Fruit fly (Drosophila melanogaster) whole organism, embryonic: Measurements from ENCODE around the gene CG32939.
A peak's percentile ranks its signal among the peaks of the same experiment; 100 is the strongest.

Experiments
- Abd-B ChIP-seq: fragments of 200-800 bp; sonication (Bioruptor generic); optimal IDR thresholded peaks from 2 replicates; lab custom pipeline; 2018; ENCODE audit warnings: missing biosample characterization, mild to moderate bottlenecking, missing genetic modification characterization, moderate library complexity
- CG10267 ChIP-seq: fragments of 200-800 bp; sonication (Bioruptor generic); optimal IDR thresholded peaks from 2 replicates; lab custom pipeline; 2018; ENCODE audit warnings: missing biosample characterization, mild to moderate bottlenecking, missing genetic modification characterization, moderate library complexity
- CG10654 ChIP-seq: fragments of 200-800 bp; sonication (Bioruptor generic); optimal IDR thresholded peaks from 2 replicates; lab custom pipeline; 2016; ENCODE audit warnings: missing biosample characterization, missing genetic modification characterization
- CG12659 ChIP-seq: fragments of 200-800 bp; sonication (Bioruptor generic); optimal IDR thresholded peaks from 3 replicates; lab custom pipeline; 2017; ENCODE audit warnings: mild to moderate bottlenecking, missing biosample characterization, missing genetic modification reagents, missing genetic modification characterization
- CG12942 ChIP-seq: fragments of 200-800 bp; sonication (Bioruptor generic); optimal IDR thresholded peaks from 3 replicates; lab custom pipeline; 2016; ENCODE audit warnings: missing biosample characterization, missing genetic modification characterization
- CG13624 ChIP-seq: fragments of 200-800 bp; sonication (Bioruptor generic); optimal IDR thresholded peaks from 2 replicates; lab custom pipeline; 2016; ENCODE audit warnings: missing biosample characterization, missing genetic modification characterization
- CG13894 ChIP-seq: fragments of 200-800 bp; sonication (Bioruptor generic); optimal IDR thresholded peaks from 3 replicates; lab custom pipeline; 2018; ENCODE audit warnings: missing biosample characterization, mild to moderate bottlenecking, missing genetic modification characterization, moderate library complexity
- CG14667 ChIP-seq: fragments of 200-800 bp; sonication (Bioruptor generic); IDR thresholded peaks from 2 replicates; pipeline ENCODE4 v1.3.6; 2022; ENCODE audit warnings: missing biosample characterization, missing genetic modification characterization
- CG15073 ChIP-seq: fragments of 200-800 bp; sonication (Bioruptor generic); optimal IDR thresholded peaks from 2 replicates; lab custom pipeline; 2016; ENCODE audit warnings: missing biosample characterization, missing genetic modification characterization
- CG16813 ChIP-seq: fragments of 200-800 bp; sonication (Bioruptor generic); IDR thresholded peaks from 3 replicates; pipeline ENCODE4 v1.3.6; 2022; ENCODE audit warnings: missing biosample characterization, missing genetic modification characterization; ENCODE audit not compliant: partially characterized antibody
- CG16863 ChIP-seq: fragments of 200-800 bp; sonication (Bioruptor generic); optimal IDR thresholded peaks from 3 replicates; lab custom pipeline; 2016; ENCODE audit warnings: missing biosample characterization, missing genetic modification characterization
- CG2116 ChIP-seq: fragments of 200-800 bp; sonication (Bioruptor generic); optimal IDR thresholded peaks from 3 replicates; lab custom pipeline; 2018; ENCODE audit warnings: missing biosample characterization, mild to moderate bottlenecking, missing genetic modification characterization
- CG31365 ChIP-seq: fragments of 200-800 bp; sonication (Bioruptor generic); optimal IDR thresholded peaks from 2 replicates; lab custom pipeline; 2018; ENCODE audit warnings: missing biosample characterization, mild to moderate bottlenecking, missing genetic modification characterization
- CG4360 ChIP-seq: fragments of 200-800 bp; sonication (Bioruptor generic); IDR thresholded peaks from 2 replicates; pipeline ENCODE4 v1.3.6; 2022; ENCODE audit warnings: missing biosample characterization, missing genetic modification characterization
- CG4617 ChIP-seq: fragments of 200-800 bp; sonication (Bioruptor generic); optimal IDR thresholded peaks from 3 replicates; lab custom pipeline; 2016; ENCODE audit warnings: missing biosample characterization, missing genetic modification characterization, borderline replicate concordance
- CG5953 ChIP-seq: fragments of 200-800 bp; sonication (Bioruptor generic); IDR thresholded peaks from 2 replicates; pipeline ENCODE4 v1.3.6; 2022; ENCODE audit warnings: missing biosample characterization, missing genetic modification characterization
- CG7839 ChIP-seq: fragments of 200-800 bp; sonication (Bioruptor generic); optimal IDR thresholded peaks from 3 replicates; lab custom pipeline; 2018; ENCODE audit warnings: missing biosample characterization, mild to moderate bottlenecking, missing genetic modification characterization, moderate library complexity
- CG8089 ChIP-seq: fragments of 200-800 bp; sonication (Bioruptor generic); optimal IDR thresholded peaks from 3 replicates; lab custom pipeline; 2016; ENCODE audit warnings: missing biosample characterization, missing genetic modification characterization
- CG9215 ChIP-seq: fragments of 200-800 bp; sonication (Bioruptor generic); IDR thresholded peaks from 2 replicates; pipeline ENCODE4 v1.3.6; 2022; ENCODE audit warnings: missing biosample characterization, missing genetic modification characterization
- CG9797 ChIP-seq: fragments of 200-800 bp; sonication (Bioruptor generic); optimal IDR thresholded peaks from 3 replicates; lab custom pipeline; 2018; ENCODE audit warnings: missing biosample characterization, mild to moderate bottlenecking, missing genetic modification characterization
- Dbx ChIP-seq: fragments of 200-800 bp; sonication (Bioruptor generic); IDR thresholded peaks from 3 replicates; pipeline ENCODE4 v1.3.6; 2022; ENCODE audit warnings: missing biosample characterization, missing genetic modification characterization
- Dll ChIP-seq: fragments of 200-800 bp; sonication (Bioruptor generic); IDR thresholded peaks from 4 replicates; pipeline ENCODE4 v1.3.6; 2022; ENCODE audit warnings: missing biosample characterization, missing genetic modification characterization; ENCODE audit not compliant: partially characterized antibody
- E2f1 ChIP-seq: fragments of 200-800 bp; sonication (Bioruptor generic); IDR thresholded peaks from 2 replicates; pipeline ENCODE4 v1.3.6; 2022; ENCODE audit warnings: missing biosample characterization, missing genetic modification characterization
- Eip74EF ChIP-seq, 2 experiments: fragments of 200-800 bp in 1 of 2; fragments of >200 bp in 1 of 2; sonication (Bioruptor generic) in 1 of 2; optimal IDR thresholded peaks; 2 replicates each; lab custom pipeline; 2017 to 2019; ENCODE audit warnings: missing biosample characterization in 2 of 2, missing genetic modification characterization in 2 of 2, mild to moderate bottlenecking in 1 of 2, moderate library complexity in 1 of 2
- Ets65A ChIP-seq: fragments of 200-800 bp; sonication (Bioruptor generic); peaks from one replicate; lab custom pipeline; 2016; ENCODE audit warnings: missing biosample characterization, missing genetic modification characterization
- Ets97D ChIP-seq: fragments of 200-800 bp; sonication (Bioruptor generic); optimal IDR thresholded peaks from 3 replicates; lab custom pipeline; 2016; ENCODE audit warnings: missing biosample characterization, missing genetic modification characterization
- Gsc ChIP-seq: fragments of 200-800 bp; sonication (Bioruptor generic); IDR thresholded peaks from 2 replicates; pipeline ENCODE4 v1.3.6; 2022; ENCODE audit warnings: missing biosample characterization, missing genetic modification characterization
- H15 ChIP-seq: fragments of 200-800 bp; sonication (Bioruptor generic); IDR thresholded peaks from 3 replicates; pipeline ENCODE4 v1.3.6; 2022; ENCODE audit warnings: missing biosample characterization, missing genetic modification characterization
- Hey ChIP-seq: fragments of 200-800 bp; sonication (Bioruptor generic); optimal IDR thresholded peaks from 3 replicates; lab custom pipeline; 2018; ENCODE audit warnings: missing biosample characterization, mild to moderate bottlenecking, missing genetic modification characterization
- Hr3 ChIP-seq: fragments of 200-800 bp; sonication (Bioruptor generic); optimal IDR thresholded peaks from 3 replicates; lab custom pipeline; 2016; ENCODE audit warnings: missing biosample characterization, missing genetic modification characterization
- Hr78 ChIP-seq, 2 experiments: fragments of 200-800 bp in 1 of 2; fragments of >200 bp in 1 of 2; sonication (Bioruptor generic) in 1 of 2; optimal IDR thresholded peaks; 2 replicates each; lab custom pipeline; 2017 to 2019; ENCODE audit warnings: missing biosample characterization in 2 of 2, missing genetic modification characterization in 2 of 2, mild to moderate bottlenecking in 1 of 2, moderate library complexity in 1 of 2
- Opbp ChIP-seq: fragments of 200-800 bp; sonication (Bioruptor generic); IDR thresholded peaks from 3 replicates; pipeline ENCODE4 v1.3.6; 2022; ENCODE audit warnings: missing biosample characterization, missing genetic modification characterization; ENCODE audit not compliant: partially characterized antibody
- Ravus ChIP-seq: fragments of 200-800 bp; sonication (Bioruptor generic); IDR thresholded peaks from 2 replicates; pipeline ENCODE4 v1.3.6; 2022; ENCODE audit warnings: missing biosample characterization, missing genetic modification characterization
- Sry-β ChIP-seq: fragments of 200-800 bp; sonication (Bioruptor generic); optimal IDR thresholded peaks from 2 replicates; lab custom pipeline; 2018; ENCODE audit warnings: missing biosample characterization, mild to moderate bottlenecking, missing genetic modification characterization, moderate library complexity
- ara ChIP-seq: fragments of 200-800 bp; sonication (Bioruptor generic); IDR thresholded peaks from 2 replicates; pipeline ENCODE4 v1.3.6; 2022; ENCODE audit warnings: missing biosample characterization, missing genetic modification characterization
- cato ChIP-seq: fragments of 200-800 bp; sonication (Bioruptor generic); optimal IDR thresholded peaks from 2 replicates; lab custom pipeline; 2016; ENCODE audit warnings: missing biosample characterization, missing genetic modification characterization, borderline replicate concordance
- crol ChIP-seq: fragments of 200-800 bp; sonication (Bioruptor generic); IDR thresholded peaks from 2 replicates; pipeline ENCODE4 v1.3.6; 2022; ENCODE audit warnings: missing biosample characterization, missing genetic modification characterization
- da ChIP-seq: fragments of 200-800 bp; sonication (Bioruptor generic); optimal IDR thresholded peaks from 2 replicates; lab custom pipeline; 2016; ENCODE audit warnings: missing biosample characterization, missing genetic modification characterization
- gcm2 ChIP-seq: fragments of 200-800 bp; sonication (Bioruptor generic); optimal IDR thresholded peaks from 2 replicates; lab custom pipeline; 2016; ENCODE audit warnings: missing biosample characterization, missing genetic modification characterization
- gt ChIP-seq: fragments of 200-800 bp; sonication (Bioruptor generic); IDR thresholded peaks from 2 replicates; pipeline ENCODE4 v1.3.6; 2022; ENCODE audit warnings: missing biosample characterization, missing genetic modification characterization
- h ChIP-seq: fragments of >200 bp; optimal IDR thresholded peaks from 2 replicates; lab custom pipeline; 2017
- insv ChIP-seq, 2 experiments: fragments of 200-800 bp; sonication (Bioruptor generic); optimal IDR thresholded peaks; 3 replicates each; lab custom pipeline; 2016 to 2018; ENCODE audit warnings: missing biosample characterization in 2 of 2, missing genetic modification characterization in 2 of 2
- jumu ChIP-seq: fragments of 200-800 bp; sonication (Bioruptor generic); optimal IDR thresholded peaks from 3 replicates; lab custom pipeline; 2016; ENCODE audit warnings: missing biosample characterization, missing genetic modification characterization
- luna ChIP-seq: fragments of 200-800 bp; sonication (Bioruptor generic); optimal IDR thresholded peaks from 2 replicates; lab custom pipeline; 2016; ENCODE audit warnings: missing biosample characterization, missing genetic modification characterization
- nerfin-2 ChIP-seq: fragments of 200-800 bp; sonication (Bioruptor generic); IDR thresholded peaks from 2 replicates; pipeline ENCODE4 v1.3.6; 2022; ENCODE audit warnings: missing biosample characterization, missing genetic modification characterization; ENCODE audit not compliant: partially characterized antibody
- pan ChIP-seq, 4 experiments: fragments of >200 bp in 3 of 4; fragments of 200-800 bp in 1 of 4; sonication (Bioruptor generic) in 1 of 4; optimal IDR thresholded peaks in 3 of 4; IDR thresholded peaks in 1 of 4; 2 replicates each; pipeline versions ENCODE4 v1.3.6 to Lab custom; 2017 to 2022; ENCODE audit warnings: missing biosample characterization in 2 of 4, missing genetic modification characterization in 2 of 4, mixed read lengths in 1 of 4
- psq ChIP-seq: fragments of 200-800 bp; sonication (Bioruptor generic); optimal IDR thresholded peaks from 2 replicates; lab custom pipeline; 2017; ENCODE audit warnings: missing biosample characterization, missing genetic modification characterization
- rib ChIP-seq: fragments of 200-800 bp; sonication (Bioruptor generic); IDR thresholded peaks from 2 replicates; pipeline ENCODE4 v1.3.6; 2022; ENCODE audit warnings: missing biosample characterization, missing genetic modification characterization
- salm ChIP-seq: fragments of 200-800 bp; sonication (Bioruptor generic); optimal IDR thresholded peaks from 2 replicates; lab custom pipeline; 2018; ENCODE audit warnings: missing biosample characterization, mild to moderate bottlenecking, missing genetic modification characterization
- scrt ChIP-seq: fragments of 200-800 bp; sonication (Bioruptor generic); optimal IDR thresholded peaks from 2 replicates; lab custom pipeline; 2018; ENCODE audit warnings: missing biosample characterization, mild to moderate bottlenecking, missing genetic modification characterization, moderate library complexity
- unc-4 ChIP-seq: fragments of 200-800 bp; sonication (Bioruptor generic); IDR thresholded peaks from 2 replicates; pipeline ENCODE4 v1.3.6; 2022; ENCODE audit warnings: missing biosample characterization, missing genetic modification characterization; ENCODE audit not compliant: partially characterized antibody

The CG32939 gene

dm6 chr3R:9710886-9711285 is 18.0 kb downstream of the CG32939 start, which contains the start of the genes trbd and dmt (continued):
- TF ChIP-seq h (lab: Kevin White, UChicago), result no peak
- TF ChIP-seq CG13894 (tag; lab: Kevin White, UChicago), result no peak
- peak; percentile 96 for TF ChIP-seq CG9797
- no peak for TF ChIP-seq CG16813
- peak; percentile 25 for TF ChIP-seq Hr3 (GFP tag; lab: Kevin White, UChicago)
- TF ChIP-seq CG2116 (GFP tag; lab: Kevin White, UChicago), result peak; percentile 81
- peak; percentile 98 for TF ChIP-seq Ets65A (GFP tag; lab: Kevin White, UChicago)
- TF ChIP-seq Gsc, result no peak
- no peak for TF ChIP-seq pan (optimal IDR thresholded peaks at IDR 0.05; lab: Kevin White, UChicago)
- no peak for TF ChIP-seq pan (GFP tag; optimal IDR thresholded peaks at IDR 0.05 in 1 of 2, IDR thresholded peaks at IDR 0.05 in 1 of 2)
- TF ChIP-seq nerfin-2 (GFP tag; lab: Robert Waterston, UW), result no peak
- no peak for TF ChIP-seq gt
- TF ChIP-seq CG12659 (GFP tag; lab: Kevin White, UChicago), result peak; percentile 95
- TF ChIP-seq jumu (GFP tag; lab: Kevin White, UChicago), result peak; percentile 69
- peak; percentile 46 for TF ChIP-seq luna (GFP tag; lab: Kevin White, UChicago)
- TF ChIP-seq da, result peak; percentile 60
- no peak for TF ChIP-seq unc-4 (GFP tag; lab: Robert Waterston, UW)
- TF ChIP-seq Hey (tag; lab: Kevin White, UChicago), result no peak
- no peak for TF ChIP-seq CG5953 (GFP tag; lab: Robert Waterston, UW)
- no peak for TF ChIP-seq Eip74EF (GFP tag; optimal IDR thresholded peaks at IDR 0.05; lab: Kevin White, UChicago)
- peak in 1 of 2 experiments; percentile 73 for TF ChIP-seq insv (GFP tag; optimal IDR thresholded peaks at IDR 0.05; lab: Kevin White, UChicago)
- TF ChIP-seq H15 (GFP tag; lab: Robert Waterston, UW), result no peak
- no peak for TF ChIP-seq CG31365
- no peak for TF ChIP-seq Dbx
- no peak for TF ChIP-seq Sry-β (GFP tag; lab: Kevin White, UChicago)
- peak; percentile 98 for TF ChIP-seq CG10267 (tag; lab: Kevin White, UChicago)
- TF ChIP-seq E2f1, result no peak
- peak; percentile 94 for TF ChIP-seq Ets97D (GFP tag; lab: Kevin White, UChicago)
- TF ChIP-seq Opbp (GFP tag; lab: Robert Waterston, UW), result no peak
- TF ChIP-seq CG9215 (GFP tag; lab: Robert Waterston, UW), result no peak
- no peak for TF ChIP-seq CG4360 (GFP tag; lab: Robert Waterston, UW)
- TF ChIP-seq CG15073 (GFP tag; lab: Kevin White, UChicago), result no peak
- no peak for TF ChIP-seq Abd-B (GFP tag; lab: Kevin White, UChicago)
- TF ChIP-seq rib (GFP tag; lab: Robert Waterston, UW), result no peak
- peak; percentile 76 for TF ChIP-seq CG13624
- TF ChIP-seq Ravus (GFP tag; lab: Robert Waterston, UW), result no peak
- TF ChIP-seq Hr78 (GFP tag; optimal IDR thresholded peaks at IDR 0.05; lab: Kevin White, UChicago), result no peak
- TF ChIP-seq psq (GFP tag; lab: Kevin White, UChicago), result no peak
- no peak for TF ChIP-seq CG7839
- no peak for TF ChIP-seq CG14667 (GFP tag; lab: Robert Waterston, UW)
- TF ChIP-seq CG12942 (GFP tag; lab: Kevin White, UChicago), result peak; percentile 23
- peak; percentile 55 for TF ChIP-seq CG10654 (GFP tag; lab: Kevin White, UChicago)
- TF ChIP-seq Dll (GFP tag; lab: Robert Waterston, UW), result no peak
- no peak for TF ChIP-seq salm
- TF ChIP-seq ara, result no peak
- peak; percentile 99 for TF ChIP-seq CG4617 (GFP tag; lab: Kevin White, UChicago)
- no peak for TF ChIP-seq scrt (GFP tag; lab: Kevin White, UChicago)
- TF ChIP-seq crol (GFP tag; lab: Robert Waterston, UW), result no peak
- TF ChIP-seq gcm2 (GFP tag; lab: Kevin White, UChicago), result peak; percentile 21
- peak; percentile 44 for TF ChIP-seq CG8089 (GFP tag; lab: Kevin White, UChicago)
- peak; percentile 52 for TF ChIP-seq CG16863
- TF ChIP-seq cato, result no peak
